Worm (Caenorhabditis elegans) whole organism, L4/young adult: ENCODE data around the gene cut-5.

Experiments
- W03F9.2 ChIP-seq: fragments of 150-350 bp; optimal IDR thresholded peaks from 2 replicates; lab custom pipeline; 2014; ENCODE audit warnings: missing biosample characterization, missing genetic modification characterization
- dao-5 ChIP-seq: sonication (generic microtip); optimal IDR thresholded peaks from 2 replicates; lab custom pipeline; 2016; ENCODE audit warnings: missing genotype, missing genetic modification characterization, moderate library complexity, missing compliant biosample characterization
- him-1 ChIP-seq: sonication (generic microtip); optimal IDR thresholded peaks from 2 replicates; lab custom pipeline; 2016; ENCODE audit warnings: missing genotype, missing genetic modification reagents, missing genetic modification characterization, missing compliant biosample characterization

- no peak for TF ChIP-seq W03F9.2 (tag; lab: Kevin White, UChicago)
- no peak for TF ChIP-seq dao-5 (tag; lab: Kevin White, UChicago)
- no peak for TF ChIP-seq him-1 (tag; lab: Kevin White, UChicago)
These were observed 39.0 kb upstream of the cut-5 start for ce11 chrX:10376989-10377388.
